Fruit fly (Drosophila melanogaster): Measurements from ENCODE around the gene CG5347.

dm6 chrX:14784002-14784568 lies 7.5 kb downstream of the CG5347 start, which contains the start of gene Ag5r2:
- TF ChIP-seq CG7045 (GFP tag; optimal IDR thresholded peaks at IDR 0.05) (no peak), cnc (optimal IDR thresholded peaks at IDR 0.05) (no peak), Mnt (GFP tag; optimal IDR thresholded peaks at IDR 0.05) (no peak), kay (GFP tag; ENCODE audit: borderline replicate concordance) (no peak), bab1 (GFP tag; optimal IDR thresholded peaks at IDR 0.05) (no peak)
